Fruit fly (Drosophila melanogaster) whole organism, adult: Measurements from ENCODE around the gene sle.

Experiments used
- CG11617 ChIP-seq: fragments of 200-800 bp; sonication (Bioruptor generic); optimal IDR thresholded peaks from 2 replicates; lab custom pipeline; 2017; ENCODE audit warnings: mild to moderate bottlenecking, missing biosample characterization, missing genetic modification reagents, missing genetic modification characterization
- CG12768 ChIP-seq: fragments of 200-800 bp; sonication (Bioruptor generic); optimal IDR thresholded peaks from 2 replicates; lab custom pipeline; 2017; ENCODE audit warnings: missing biosample characterization, missing genetic modification characterization, mild to moderate bottlenecking, moderate library complexity, missing genetic modification reagents
- CG14711 ChIP-seq: fragments of 200-800 bp; sonication (Bioruptor generic); optimal IDR thresholded peaks from 2 replicates; lab custom pipeline; 2018; ENCODE audit warnings: missing biosample characterization, mild to moderate bottlenecking, missing genetic modification characterization, moderate library complexity
- CG1620 ChIP-seq: fragments of 200-800 bp; sonication (Bioruptor generic); optimal IDR thresholded peaks from 2 replicates; lab custom pipeline; 2016; ENCODE audit warnings: missing biosample characterization, missing genetic modification characterization
- CG33017 ChIP-seq: fragments of 200-800 bp; sonication (Bioruptor generic); optimal IDR thresholded peaks from 2 replicates; lab custom pipeline; 2018; ENCODE audit warnings: missing biosample characterization, mild to moderate bottlenecking, missing genetic modification characterization, moderate library complexity
- CG5204 ChIP-seq: fragments of 200-800 bp; sonication (Bioruptor generic); optimal IDR thresholded peaks from 2 replicates; lab custom pipeline; 2016; ENCODE audit warnings: missing biosample characterization, missing genetic modification characterization
- CG7045 ChIP-seq: fragments of 200-800 bp; sonication (Bioruptor generic); optimal IDR thresholded peaks from 2 replicates; lab custom pipeline; 2017; ENCODE audit warnings: missing biosample characterization, mild to moderate bottlenecking, missing genetic modification characterization
- CG7101 ChIP-seq: fragments of 200-800 bp; sonication (Bioruptor generic); optimal IDR thresholded peaks from 2 replicates; lab custom pipeline; 2018; ENCODE audit warnings: missing biosample characterization, mild to moderate bottlenecking, missing genetic modification characterization, moderate library complexity
- Clk ChIP-seq: fragments of 200-800 bp; sonication (Bioruptor generic); optimal IDR thresholded peaks from 2 replicates; lab custom pipeline; 2017; ENCODE audit warnings: missing biosample characterization, missing genetic modification characterization
- Crg-1 ChIP-seq: fragments of 200-800 bp; sonication (Bioruptor generic); optimal IDR thresholded peaks from 2 replicates; lab custom pipeline; 2016; ENCODE audit warnings: missing biosample characterization, missing genetic modification characterization
- Hr96 ChIP-seq: fragments of 200-800 bp; sonication (Bioruptor generic); optimal IDR thresholded peaks from 2 replicates; lab custom pipeline; 2016; ENCODE audit warnings: missing biosample characterization, missing genetic modification characterization
- Mnt ChIP-seq: fragments of 200-800 bp; sonication (Bioruptor generic); optimal IDR thresholded peaks from 2 replicates; lab custom pipeline; 2016; ENCODE audit warnings: missing biosample characterization, mild to moderate bottlenecking, missing genetic modification characterization
- bab1 ChIP-seq: fragments of 200-800 bp; sonication (Bioruptor generic); optimal IDR thresholded peaks from 3 replicates; lab custom pipeline; 2019; ENCODE audit warnings: missing biosample characterization, mild to moderate bottlenecking, missing genetic modification characterization, moderate library complexity
- cic ChIP-seq: fragments of 200-800 bp; sonication (Bioruptor generic); optimal IDR thresholded peaks from 2 replicates; lab custom pipeline; 2017; ENCODE audit warnings: missing biosample characterization, mild to moderate bottlenecking, missing genetic modification characterization, moderate library complexity
- cnc ChIP-seq, 2 experiments: fragments of >200 bp; optimal IDR thresholded peaks; 2 replicates each; lab custom pipeline; 2017
- kay ChIP-seq: fragments of 200-800 bp; sonication (Bioruptor generic); peaks from one replicate; lab custom pipeline; 2016; ENCODE audit warnings: missing biosample characterization, missing genetic modification characterization, borderline replicate concordance
- ovo ChIP-seq: fragments of 200-800 bp; sonication (Bioruptor generic); optimal IDR thresholded peaks from 2 replicates; lab custom pipeline; 2016; ENCODE audit warnings: missing biosample characterization, missing genetic modification characterization
- pad ChIP-seq: fragments of 200-800 bp; sonication (Bioruptor generic); optimal IDR thresholded peaks from 3 replicates; lab custom pipeline; 2017; ENCODE audit warnings: missing biosample characterization, missing genetic modification characterization, mild to moderate bottlenecking, moderate library complexity, missing genetic modification reagents
- tj ChIP-seq: fragments of 200-800 bp; sonication (Bioruptor generic); optimal IDR thresholded peaks from 3 replicates; lab custom pipeline; 2017; ENCODE audit warnings: missing biosample characterization, mild to moderate bottlenecking, missing genetic modification characterization, moderate library complexity
- toe ChIP-seq: fragments of 200-800 bp; sonication (Bioruptor generic); optimal IDR thresholded peaks from 2 replicates; lab custom pipeline; 2016; ENCODE audit warnings: missing biosample characterization, missing genetic modification characterization

sle gene

DNA sequence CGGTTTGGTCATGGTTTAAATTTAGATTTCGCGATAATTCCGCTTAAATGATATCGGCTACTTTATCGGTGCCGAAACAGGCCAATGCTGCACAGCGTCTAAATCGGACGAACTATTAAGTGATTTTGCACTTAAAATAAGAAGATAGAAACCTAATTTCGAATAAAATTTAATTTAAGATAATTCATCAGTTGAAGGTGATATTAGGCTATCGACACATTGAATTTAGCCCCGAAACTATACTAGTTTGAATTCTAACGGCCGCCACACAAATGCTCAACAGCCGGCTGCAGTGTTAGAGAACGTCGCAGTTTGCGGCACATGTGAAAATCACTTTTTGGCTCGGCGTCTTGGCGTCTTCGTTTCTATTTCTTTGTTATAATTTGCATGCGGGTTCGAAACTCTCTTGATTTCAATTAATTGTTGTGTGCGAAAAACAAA is at the start of gene sle:
Gene sle (plus strand): TSS at position 293 of the 441 bp plus-strand sequence.
- no peak for TF ChIP-seq kay (GFP tag; lab: Kevin White, UChicago)
- no peak for TF ChIP-seq CG5204
- TF ChIP-seq bab1, result peak; percentile 56
- TF ChIP-seq Hr96, result peak; percentile 85
- TF ChIP-seq tj (GFP tag; lab: Kevin White, UChicago), result no peak
- TF ChIP-seq CG1620 (GFP tag; lab: Kevin White, UChicago), result peak; percentile 88
- peak; percentile 81 for TF ChIP-seq CG7101 (tag; lab: Kevin White, UChicago)
- TF ChIP-seq CG33017, result peak; percentile 63
- TF ChIP-seq CG7045 (GFP tag; lab: Kevin White, UChicago), result peak; percentile 79
- TF ChIP-seq pad (GFP tag; lab: Kevin White, UChicago), result peak; percentile 82
- TF ChIP-seq CG11617 (GFP tag; lab: Kevin White, UChicago), result peak; percentile 67
- TF ChIP-seq CG14711 (tag; lab: Kevin White, UChicago), result peak; percentile 63
- TF ChIP-seq CG12768 (GFP tag; lab: Kevin White, UChicago), result peak; percentile 77
- peak; percentile 84 for TF ChIP-seq ovo (GFP tag; lab: Kevin White, UChicago)
- TF ChIP-seq cnc (optimal IDR thresholded peaks at IDR 0.05; lab: Kevin White, UChicago), result no peak
- peak; percentile 87 for TF ChIP-seq Mnt (GFP tag; lab: Kevin White, UChicago)
- TF ChIP-seq Clk (GFP tag; lab: Kevin White, UChicago), result peak; percentile 51
- peak; percentile 61 for TF ChIP-seq cic
- no peak for TF ChIP-seq toe (GFP tag; lab: Kevin White, UChicago)
- peak; percentile 93 for TF ChIP-seq Crg-1 (GFP tag; lab: Kevin White, UChicago)

DNA sequence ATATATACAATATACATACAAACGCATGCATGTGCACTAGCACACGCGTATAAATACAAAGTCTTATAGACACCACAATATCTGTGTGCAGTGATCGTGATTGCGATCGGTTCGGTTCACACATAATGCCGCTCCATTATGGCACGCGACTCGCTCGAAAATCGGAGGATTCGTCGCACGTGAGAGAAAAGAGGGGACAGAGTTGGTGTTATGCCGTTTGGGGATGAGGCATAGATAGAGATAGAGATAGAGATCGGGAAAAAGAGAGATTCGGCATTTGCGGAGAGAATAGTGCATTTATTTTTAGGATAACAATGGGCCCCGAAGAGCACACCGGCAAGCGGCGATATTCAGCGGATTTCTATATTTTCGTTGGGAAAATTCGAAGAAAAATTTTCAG is 48.7 kb upstream of the sle start:
- TF ChIP-seq kay (GFP tag; lab: Kevin White, UChicago), result peak; percentile 1
- no peak for TF ChIP-seq ovo (GFP tag; lab: Kevin White, UChicago)

DNA sequence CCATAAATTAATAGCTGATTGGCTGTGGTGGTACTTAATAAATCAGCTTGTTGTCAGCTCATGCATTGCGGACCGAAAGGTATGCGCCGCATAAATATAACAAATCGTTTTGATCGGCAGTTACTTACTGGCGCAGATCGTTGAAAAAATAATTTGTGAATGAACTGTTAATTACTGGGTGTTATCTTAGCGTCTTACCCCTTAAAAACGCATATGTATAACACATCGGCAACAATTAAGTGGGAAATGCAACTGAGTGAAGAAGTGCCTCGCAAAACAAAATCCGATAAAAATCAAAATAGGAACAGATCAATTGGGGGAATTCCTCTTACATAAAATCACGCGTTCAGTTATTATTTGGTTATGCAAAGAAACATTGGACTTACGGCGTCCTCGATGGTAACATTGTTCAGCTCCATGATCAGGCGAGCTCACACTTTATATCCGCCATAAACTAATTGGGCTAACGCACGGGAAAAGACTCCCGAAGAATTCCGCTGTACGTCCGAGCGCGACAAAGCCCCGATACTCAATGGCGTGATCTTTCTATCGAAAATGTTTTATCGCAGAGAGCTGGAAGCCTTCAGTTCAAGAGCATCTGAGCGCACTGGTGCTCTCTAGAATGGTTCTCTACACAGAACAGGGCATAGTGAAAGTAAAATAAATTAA is 21.7 kb upstream of the sle start, which contains the start of gene CG6293:
Gene CG6293 (minus strand): TSS at position 538 of the 669 bp plus-strand sequence.
- TF ChIP-seq CG14711 (tag; lab: Kevin White, UChicago) (no peak), Hr96 (peak; percentile 51), CG1620 (GFP tag; lab: Kevin White, UChicago) (peak; percentile 47), toe (GFP tag; lab: Kevin White, UChicago) (no peak), tj (GFP tag; lab: Kevin White, UChicago) (no peak), CG7045 (GFP tag; lab: Kevin White, UChicago) (no peak), bab1 (no peak), CG7101 (tag; lab: Kevin White, UChicago) (peak; percentile 3), cnc (optimal IDR thresholded peaks at IDR 0.05; lab: Kevin White, UChicago) (no peak), CG12768 (GFP tag; lab: Kevin White, UChicago) (peak; percentile 57), ovo (GFP tag; lab: Kevin White, UChicago) (no peak), Mnt (GFP tag; lab: Kevin White, UChicago) (no peak), CG33017 (peak; percentile 9), CG11617 (GFP tag; lab: Kevin White, UChicago) (peak; percentile 41), pad (GFP tag; lab: Kevin White, UChicago) (peak; percentile 92), Crg-1 (GFP tag; lab: Kevin White, UChicago) (peak; percentile 19), kay (GFP tag; lab: Kevin White, UChicago) (no peak), Clk (GFP tag; lab: Kevin White, UChicago) (no peak), CG5204 (no peak), cic (no peak)

DNA sequence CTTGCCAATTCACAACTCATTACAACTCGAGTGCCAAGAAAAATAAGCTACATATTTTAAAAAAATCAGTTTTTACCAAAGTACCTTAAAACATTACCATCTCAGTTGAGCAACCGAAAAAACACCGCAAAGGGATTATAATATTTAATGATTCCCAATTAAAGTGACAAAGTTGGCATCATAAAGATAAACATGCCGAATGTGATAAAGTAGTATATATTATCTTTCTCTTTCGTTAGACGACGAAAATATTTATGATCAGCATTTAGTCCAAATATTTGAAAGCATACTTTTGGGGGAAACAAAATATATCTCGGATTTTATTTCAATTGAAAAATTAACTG is 21.2 kb upstream of the sle start:
- TF ChIP-seq CG11617 (GFP tag; lab: Kevin White, UChicago), result peak; percentile 20
- TF ChIP-seq toe (GFP tag; lab: Kevin White, UChicago), result no peak
- TF ChIP-seq CG14711 (tag; lab: Kevin White, UChicago), result peak; percentile 38
- TF ChIP-seq tj (GFP tag; lab: Kevin White, UChicago), result peak; percentile 60
- TF ChIP-seq CG7045 (GFP tag; lab: Kevin White, UChicago), result peak; percentile 41

DNA sequence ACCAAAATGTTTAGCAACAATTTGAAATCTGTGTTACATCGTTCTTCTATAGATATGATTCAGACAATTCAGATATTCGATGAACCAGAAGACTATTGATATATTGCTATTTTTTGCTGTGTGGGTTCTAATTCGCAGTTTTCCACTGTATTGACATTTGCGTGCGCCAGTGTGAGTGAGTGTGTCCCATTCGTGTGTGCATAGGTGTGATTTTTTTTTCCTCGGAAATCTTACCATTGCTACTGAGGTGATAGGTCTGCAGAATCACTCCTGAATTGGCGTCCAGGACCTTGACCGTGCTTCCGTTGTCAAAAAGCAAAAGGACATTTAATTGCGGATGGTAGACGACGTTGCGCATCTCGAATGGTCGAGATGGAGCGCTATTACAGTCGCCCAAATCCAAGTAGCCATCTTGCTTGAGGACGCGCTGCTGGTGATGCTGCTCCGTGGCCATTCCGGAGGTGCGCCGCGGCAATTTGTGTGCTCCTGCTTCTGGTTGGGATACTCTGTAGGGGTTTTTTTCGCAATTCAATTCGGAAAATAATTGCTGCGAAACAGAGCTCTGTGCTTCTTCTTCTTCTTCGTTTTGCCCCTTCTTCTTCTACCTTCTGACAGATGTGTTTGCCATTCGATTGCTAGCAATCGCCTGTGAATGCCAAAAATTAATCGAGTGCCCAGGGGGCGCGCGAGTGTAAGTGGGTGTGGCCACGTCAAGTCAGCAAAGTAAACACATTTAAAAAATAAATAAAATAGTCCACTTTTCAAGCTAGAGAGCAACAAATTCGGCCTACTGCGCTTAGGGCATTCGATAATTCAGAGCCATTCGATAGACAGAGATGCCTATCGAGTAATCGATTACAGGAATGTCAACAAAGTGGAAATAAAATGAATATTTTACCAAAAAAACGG is 1.9 kb upstream of the sle start, which contains the start of the genes Bruce and CG12818:
Gene Bruce (minus strand): TSS at position 620 of the 909 bp plus-strand sequence.
Gene CG12818 (plus strand): TSS at position 848 of the 909 bp plus-strand sequence.
- TF ChIP-seq tj (GFP tag; lab: Kevin White, UChicago) (peak; percentile 40), CG1620 (GFP tag; lab: Kevin White, UChicago) (no peak), CG7101 (tag; lab: Kevin White, UChicago) (peak; percentile 20), cnc (optimal IDR thresholded peaks at IDR 0.05; lab: Kevin White, UChicago) (no peak), CG11617 (GFP tag; lab: Kevin White, UChicago) (peak; percentile 11), CG14711 (tag; lab: Kevin White, UChicago) (no peak), bab1 (no peak), toe (GFP tag; lab: Kevin White, UChicago) (no peak), CG12768 (GFP tag; lab: Kevin White, UChicago) (peak; percentile 36), Clk (GFP tag; lab: Kevin White, UChicago) (no peak), CG5204 (no peak), pad (GFP tag; lab: Kevin White, UChicago) (peak; percentile 29), ovo (GFP tag; lab: Kevin White, UChicago) (no peak), CG33017 (no peak), Crg-1 (GFP tag; lab: Kevin White, UChicago) (peak; percentile 20), Mnt (GFP tag; lab: Kevin White, UChicago) (peak; percentile 34), kay (GFP tag; lab: Kevin White, UChicago) (no peak), cic (no peak), Hr96 (no peak), CG7045 (GFP tag; lab: Kevin White, UChicago) (peak; percentile 44)
